Fruit fly (Drosophila melanogaster): ENCODE measurements around the gene hop.

The hop gene

dm6 chrX:11326213-11326731 lies 41.6 kb downstream of the hop start (continued):
- TF ChIP-seq esn (GFP tag; optimal IDR thresholded peaks at IDR 0.05), result peak; percentile 78
- peak; percentile 67 for TF ChIP-seq CG11762 (GFP tag; optimal IDR thresholded peaks at IDR 0.05; ENCODE audit: insufficient read depth)
- no peak for TF ChIP-seq Hr38 (GFP tag; optimal IDR thresholded peaks at IDR 0.05)
- TF ChIP-seq dsx (GFP tag; optimal IDR thresholded peaks at IDR 0.05; ENCODE audit: poor library complexity, severe bottlenecking), result peak; percentile 60
- peak; percentile 64 for TF ChIP-seq Sox15 (GFP tag; optimal IDR thresholded peaks at IDR 0.05)
- TF ChIP-seq CG4318 (GFP tag; optimal IDR thresholded peaks at IDR 0.05), result peak; percentile 69
- TF ChIP-seq CG11294 (GFP tag; IDR thresholded peaks at IDR 0.05), result peak; percentile 73
- peak; percentile 79 for TF ChIP-seq CG15336 (GFP tag; IDR thresholded peaks at IDR 0.05)
- TF ChIP-seq CG9139 (GFP tag; optimal IDR thresholded peaks at IDR 0.05), result peak; percentile 63
- peak; percentile 34 for TF ChIP-seq fd85E (GFP tag; optimal IDR thresholded peaks at IDR 0.05)
- peak; percentile 83 for TF ChIP-seq pdm3 (GFP tag; optimal IDR thresholded peaks at IDR 0.05)
- no peak for TF ChIP-seq CG6854 (GFP tag; optimal IDR thresholded peaks at IDR 0.05)
- TF ChIP-seq CG8119 (GFP tag; IDR thresholded peaks at IDR 0.05), result peak; percentile 84
- TF ChIP-seq Sox102F (GFP tag; optimal IDR thresholded peaks at IDR 0.05), result peak; percentile 74
- TF ChIP-seq CG31627 (GFP tag; optimal IDR thresholded peaks at IDR 0.05), result peak; percentile 75
- TF ChIP-seq CG6808 (GFP tag; optimal IDR thresholded peaks at IDR 0.05), result peak; percentile 76
- TF ChIP-seq CG3919 (GFP tag; optimal IDR thresholded peaks at IDR 0.05), result peak; percentile 70

DNA sequence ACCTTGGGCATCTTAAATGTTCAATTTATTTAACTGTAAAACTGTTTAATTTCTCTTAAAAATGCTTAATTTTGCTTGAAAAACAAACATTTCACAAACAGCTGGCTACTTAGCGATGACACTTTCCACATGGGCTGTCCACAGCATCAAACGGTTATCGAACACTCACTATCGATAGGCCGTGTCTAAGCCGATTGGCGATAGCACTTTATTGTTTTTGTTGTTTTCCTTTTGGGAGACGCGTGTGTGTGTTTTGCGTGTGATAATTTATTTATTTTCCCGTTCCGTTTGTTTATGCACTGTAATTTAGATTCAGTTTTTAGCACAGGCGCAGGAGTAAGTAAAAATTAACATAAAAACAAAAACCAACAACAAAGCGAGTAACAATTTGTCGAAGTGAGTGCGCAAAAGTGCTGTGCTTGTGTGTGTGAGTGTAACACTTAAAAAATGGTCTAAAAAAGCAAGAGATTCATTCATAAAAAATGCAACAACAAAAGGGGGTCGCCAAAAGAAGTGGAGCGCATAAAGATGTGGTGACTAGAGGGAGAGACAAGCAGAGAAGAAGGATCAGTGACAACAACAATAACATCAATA lies 42.6 kb downstream of the hop start, which contains the start of gene Gapvd1:
Gapvd1 (plus strand) TSS at position 211 of the 594 bp plus-strand sequence.
- TF ChIP-seq spab (GFP tag; optimal IDR thresholded peaks at IDR 0.05) (no peak), Sox14 (GFP tag; optimal IDR thresholded peaks at IDR 0.05) (peak; percentile 23), Blimp-1 (GFP tag; optimal IDR thresholded peaks at IDR 0.05) (no peak), dac (GFP tag; optimal IDR thresholded peaks at IDR 0.05) (no peak), Met (GFP tag; optimal IDR thresholded peaks at IDR 0.05) (peak; percentile 23), CG34406 (GFP tag; optimal IDR thresholded peaks at IDR 0.05) (no peak), Eip93F (GFP tag; optimal IDR thresholded peaks at IDR 0.05) (no peak), svp (GFP tag) (peak; percentile 33), fkh (GFP tag; optimal IDR thresholded peaks at IDR 0.05) (peak; percentile 57), Hr4 (GFP tag; optimal IDR thresholded peaks at IDR 0.05) (no peak), Ets21C (GFP tag; optimal IDR thresholded peaks at IDR 0.05) (no peak), ss (GFP tag; optimal IDR thresholded peaks at IDR 0.05) (peak in 1 of 2 experiments; percentile 40), Eip78C (GFP tag) (peak; percentile 60), OdsH (GFP tag; optimal IDR thresholded peaks at IDR 0.05) (peak; percentile 0), achi (GFP tag; optimal IDR thresholded peaks at IDR 0.05) (peak; percentile 4), pdm3 (GFP tag; optimal IDR thresholded peaks at IDR 0.05) (peak; percentile 6), esn (GFP tag; optimal IDR thresholded peaks at IDR 0.05) (peak; percentile 24), CG6808 (GFP tag; optimal IDR thresholded peaks at IDR 0.05) (peak; percentile 17), CG1621 (tag; optimal IDR thresholded peaks at IDR 0.05) (peak; percentile 2)

dm6 chrX:11322659-11323058 lies 45.2 kb downstream of the hop start:
- TF ChIP-seq CG3032 (tag; optimal IDR thresholded peaks at IDR 0.05) (no peak), Blimp-1 (GFP tag; optimal IDR thresholded peaks at IDR 0.05) (no peak), fkh (GFP tag; optimal IDR thresholded peaks at IDR 0.05) (peak; percentile 42), Eip78C (GFP tag) (peak; percentile 32), svp (GFP tag) (peak; percentile 81), Sox14 (GFP tag; optimal IDR thresholded peaks at IDR 0.05) (no peak), CG10669 (GFP tag; optimal IDR thresholded peaks at IDR 0.05) (no peak)

- no peak for TF ChIP-seq Lpt (GFP tag; optimal IDR thresholded peaks at IDR 0.05)
- TF ChIP-seq achi (GFP tag; optimal IDR thresholded peaks at IDR 0.05), result no peak
- TF ChIP-seq fd85E (GFP tag; optimal IDR thresholded peaks at IDR 0.05), result no peak
- TF ChIP-seq net (GFP tag; optimal IDR thresholded peaks at IDR 0.05), result no peak
- no peak for TF ChIP-seq CG15336 (GFP tag; IDR thresholded peaks at IDR 0.05)
- no peak for TF ChIP-seq Gug (GFP tag; IDR thresholded peaks at IDR 0.05)
- TF ChIP-seq Eip78C (GFP tag), result no peak
- TF ChIP-seq CG8632 (GFP tag; optimal IDR thresholded peaks at IDR 0.05), result no peak
- TF ChIP-seq vri (GFP tag; optimal IDR thresholded peaks at IDR 0.05), result no peak
- no peak for TF ChIP-seq lz (GFP tag; optimal IDR thresholded peaks at IDR 0.05)
- no peak for TF ChIP-seq salr (GFP tag; optimal IDR thresholded peaks at IDR 0.05)
- TF ChIP-seq CG11902 (GFP tag; optimal IDR thresholded peaks at IDR 0.05), result no peak
- no peak for TF ChIP-seq Sox15 (GFP tag; optimal IDR thresholded peaks at IDR 0.05)
- TF ChIP-seq CG32006 (GFP tag; optimal IDR thresholded peaks at IDR 0.05), result no peak
- no peak for TF ChIP-seq CG6854 (GFP tag; optimal IDR thresholded peaks at IDR 0.05)
- no peak for TF ChIP-seq CG11762 (GFP tag; optimal IDR thresholded peaks at IDR 0.05; ENCODE audit: insufficient read depth)
- TF ChIP-seq Hr4 (GFP tag; optimal IDR thresholded peaks at IDR 0.05), result no peak
Measured at dm6 chrX:11322257-11322656, 45.6 kb downstream of the hop start, which contains the start of gene sisA. TSS of gene sisA (minus strand) at chrX:11322357.

Data from whole organism, prepupa.